Worm (Caenorhabditis elegans) whole organism, L2 larva: ENCODE results near the gene clec-163.

Source experiments
- C34F6.9 ChIP-seq: fragments of 150-350 bp; optimal IDR thresholded peaks from 2 replicates; lab custom pipeline; 2014; ENCODE audit warnings: missing biosample characterization, missing genetic modification characterization
- F13H6.1 ChIP-seq: sonication (generic microtip); optimal IDR thresholded peaks from 2 replicates; lab custom pipeline; 2016; ENCODE audit warnings: missing genetic modification characterization, missing compliant biosample characterization
- R02D3.7 ChIP-seq: fragments of 150-350 bp; optimal IDR thresholded peaks from 2 replicates; lab custom pipeline; 2014; ENCODE audit warnings: missing biosample characterization, missing genetic modification characterization
- Y55F3AM.14 ChIP-seq: fragments of 200-800 bp; sonication (Bioruptor generic); optimal IDR thresholded peaks from 2 replicates; lab custom pipeline; 2018; ENCODE audit warnings: mild to moderate bottlenecking, missing genetic modification characterization, missing compliant biosample characterization
- ZK546.5 ChIP-seq: sonication (generic microtip); optimal IDR thresholded peaks from 2 replicates; lab custom pipeline; 2017; ENCODE audit warnings: missing biosample characterization, missing genetic modification characterization
- alr-1 ChIP-seq: fragments of 150-350 bp; optimal IDR thresholded peaks from 2 replicates; lab custom pipeline; 2014; ENCODE audit warnings: missing biosample characterization, missing genetic modification characterization
- aly-2 ChIP-seq: fragments of 150-350 bp; optimal IDR thresholded peaks from 2 replicates; lab custom pipeline; 2014; ENCODE audit warnings: missing biosample characterization, missing genetic modification characterization
- ama-1 ChIP-seq: fragments of 150-350 bp; optimal IDR thresholded peaks from 2 replicates; lab custom pipeline; 2018; ENCODE audit warnings: inconsistent platforms
- blmp-1 ChIP-seq: sonication (generic microtip); optimal IDR thresholded peaks from 2 replicates; lab custom pipeline; 2017; ENCODE audit warnings: missing genetic modification characterization, mild to moderate bottlenecking, missing compliant biosample characterization, antibody characterized with exemption, moderate library complexity; ENCODE audit not compliant: insufficient read depth
- ceh-16 ChIP-seq: fragments of 150-350 bp; optimal IDR thresholded peaks from 2 replicates; lab custom pipeline; 2014; ENCODE audit warnings: missing biosample characterization, missing genetic modification characterization
- ceh-82 ChIP-seq: fragments of 150-350 bp; optimal IDR thresholded peaks from 2 replicates; lab custom pipeline; 2014; ENCODE audit warnings: missing biosample characterization, missing genetic modification characterization
- crh-2 ChIP-seq: sonication (generic microtip); optimal IDR thresholded peaks from 2 replicates; lab custom pipeline; 2017; ENCODE audit warnings: missing biosample characterization, missing genetic modification characterization
- dmd-4 ChIP-seq: sonication (generic microtip); optimal IDR thresholded peaks from 2 replicates; lab custom pipeline; 2017; ENCODE audit warnings: missing biosample characterization, missing genetic modification characterization
- egl-27 ChIP-seq: sonication (generic microtip); optimal IDR thresholded peaks from 3 replicates; lab custom pipeline; 2017; ENCODE audit warnings: missing biosample characterization, missing genetic modification reagents, missing genetic modification characterization
- elt-1 ChIP-seq: fragments of 150-350 bp; optimal IDR thresholded peaks from 2 replicates; lab custom pipeline; 2014; ENCODE audit warnings: missing biosample characterization, missing genetic modification characterization
- elt-3 ChIP-seq: sonication (generic microtip); optimal IDR thresholded peaks from 2 replicates; lab custom pipeline; 2017; ENCODE audit warnings: missing biosample characterization, missing genetic modification characterization
- fos-1 ChIP-seq: fragments of 150-350 bp; optimal IDR thresholded peaks from 2 replicates; lab custom pipeline; 2014; ENCODE audit warnings: missing biosample characterization, missing genetic modification characterization
- gmeb-1 ChIP-seq: fragments of 150-350 bp; optimal IDR thresholded peaks from 2 replicates; lab custom pipeline; 2014; ENCODE audit warnings: missing biosample characterization, missing genetic modification characterization
- lin-11 ChIP-seq: fragments of 150-350 bp; sonication (generic microtip); optimal IDR thresholded peaks from 2 replicates; lab custom pipeline; 2014; ENCODE audit warnings: missing biosample characterization, missing genetic modification characterization, inconsistent platforms, mixed read lengths
- lin-13 ChIP-seq: fragments of 150-350 bp; optimal IDR thresholded peaks from 2 replicates; lab custom pipeline; 2014; ENCODE audit warnings: missing biosample characterization, missing genetic modification reagents, missing genetic modification characterization
- lin-39 ChIP-seq: fragments of 150-350 bp; optimal IDR thresholded peaks from 2 replicates; lab custom pipeline; 2014; ENCODE audit warnings: missing biosample characterization, missing genetic modification reagents, missing genetic modification characterization
- lsy-2 ChIP-seq, 2 experiments: fragments of 150-350 bp in 1 of 2; sonication (generic microtip) in 1 of 2; optimal IDR thresholded peaks; 2 replicates each; lab custom pipeline; 2014 to 2017; ENCODE audit warnings: missing biosample characterization in 2 of 2, missing genetic modification characterization in 2 of 2
- mab-5 ChIP-seq: fragments of 150-350 bp; optimal IDR thresholded peaks from 2 replicates; lab custom pipeline; 2014; ENCODE audit warnings: missing biosample characterization, missing genetic modification characterization
- mbf-1 ChIP-seq: sonication (generic microtip); optimal IDR thresholded peaks from 2 replicates; lab custom pipeline; 2017; ENCODE audit warnings: missing biosample characterization, missing genetic modification characterization
- mdl-1 ChIP-seq, 2 experiments: fragments of 150-350 bp in 1 of 2; sonication (generic microtip) in 1 of 2; optimal IDR thresholded peaks; 2 replicates each; lab custom pipeline; 2017; ENCODE audit warnings: missing biosample characterization in 2 of 2, missing genetic modification characterization in 2 of 2
- nhr-10 ChIP-seq: sonication (generic microtip); optimal IDR thresholded peaks from 2 replicates; lab custom pipeline; 2017; ENCODE audit warnings: missing biosample characterization, missing genetic modification characterization
- nhr-11 ChIP-seq: fragments of 150-350 bp; optimal IDR thresholded peaks from 2 replicates; lab custom pipeline; 2014; ENCODE audit warnings: missing biosample characterization, missing genetic modification characterization
- nhr-12 ChIP-seq: fragments of 150-350 bp; optimal IDR thresholded peaks from 2 replicates; lab custom pipeline; 2014; ENCODE audit warnings: missing biosample characterization, missing genetic modification characterization
- nhr-129 ChIP-seq: fragments of 150-350 bp; optimal IDR thresholded peaks from 2 replicates; lab custom pipeline; 2014; ENCODE audit warnings: missing biosample characterization, missing genetic modification characterization
- nhr-21 ChIP-seq: fragments of 150-350 bp; optimal IDR thresholded peaks from 2 replicates; lab custom pipeline; 2014; ENCODE audit warnings: missing biosample characterization, missing genetic modification characterization
- nhr-23 ChIP-seq: fragments of 150-350 bp; optimal IDR thresholded peaks from 2 replicates; lab custom pipeline; 2014; ENCODE audit warnings: missing biosample characterization, missing genetic modification reagents, missing genetic modification characterization
- nhr-237 ChIP-seq: fragments of 150-350 bp; optimal IDR thresholded peaks from 2 replicates; lab custom pipeline; 2014; ENCODE audit warnings: missing biosample characterization, missing genetic modification characterization
- nhr-25 ChIP-seq: fragments of 150-350 bp; sonication (generic microtip); optimal IDR thresholded peaks from 3 replicates; lab custom pipeline; 2014; ENCODE audit warnings: missing biosample characterization, missing genetic modification characterization
- nhr-6 ChIP-seq: fragments of 150-350 bp; optimal IDR thresholded peaks from 2 replicates; lab custom pipeline; 2014; ENCODE audit warnings: missing biosample characterization, missing genetic modification characterization
- nhr-77 ChIP-seq: fragments of 150-350 bp; optimal IDR thresholded peaks from 2 replicates; lab custom pipeline; 2014; ENCODE audit warnings: missing biosample characterization, missing genetic modification characterization
- peb-1 ChIP-seq: fragments of 150-350 bp; optimal IDR thresholded peaks from 2 replicates; lab custom pipeline; 2014; ENCODE audit warnings: missing biosample characterization, missing genetic modification characterization
- sem-4 ChIP-seq: fragments of 150-350 bp; optimal IDR thresholded peaks from 2 replicates; lab custom pipeline; 2014; ENCODE audit warnings: missing biosample characterization, missing genetic modification reagents, missing genetic modification characterization
- skn-1 ChIP-seq: sonication (generic microtip); optimal IDR thresholded peaks from 2 replicates; lab custom pipeline; 2017; ENCODE audit warnings: missing biosample characterization, missing genetic modification characterization
- sma-3 ChIP-seq: sonication (generic microtip); optimal IDR thresholded peaks from 2 replicates; lab custom pipeline; 2016; ENCODE audit warnings: missing genetic modification reagents, missing genetic modification characterization, missing compliant biosample characterization
- sma-9 ChIP-seq, 2 experiments: fragments of 150-350 bp in 1 of 2; sonication (generic microtip) in 1 of 2; optimal IDR thresholded peaks; 2 replicates each; lab custom pipeline; 2014 to 2016; ENCODE audit warnings: missing genetic modification characterization in 2 of 2, mild to moderate bottlenecking in 1 of 2, missing biosample characterization in 1 of 2, missing compliant biosample characterization in 1 of 2, missing genetic modification reagents in 1 of 2, moderate library complexity in 1 of 2
- snpc-4 ChIP-seq: fragments of 150-350 bp; optimal IDR thresholded peaks from 2 replicates; lab custom pipeline; 2014; ENCODE audit warnings: missing biosample characterization, missing genetic modification characterization
- unc-39 ChIP-seq: fragments of 150-350 bp; optimal IDR thresholded peaks from 2 replicates; lab custom pipeline; 2014; ENCODE audit warnings: missing biosample characterization, missing genetic modification characterization
- unc-55 ChIP-seq: fragments of 150-350 bp; sonication (generic microtip); optimal IDR thresholded peaks from 3 replicates; lab custom pipeline; 2014; ENCODE audit warnings: missing biosample characterization, missing genetic modification reagents, missing genetic modification characterization
- unc-62 ChIP-seq: fragments of 150-350 bp; optimal IDR thresholded peaks from 2 replicates; lab custom pipeline; 2014; ENCODE audit warnings: missing biosample characterization, missing genetic modification reagents, missing genetic modification characterization
- zag-1 ChIP-seq: fragments of 150-350 bp; optimal IDR thresholded peaks from 2 replicates; lab custom pipeline; 2014; ENCODE audit warnings: missing biosample characterization, missing genetic modification characterization
- ztf-1 ChIP-seq: fragments of 200-800 bp; sonication (Bioruptor generic); conservative IDR thresholded peaks from 2 replicates; pipeline ENCODE4 v1.3.6; 2022; ENCODE audit warnings: missing genetic modification characterization, missing compliant biosample characterization
- ztf-11 ChIP-seq: sonication (generic microtip); optimal IDR thresholded peaks from 2 replicates; lab custom pipeline; 2017; ENCODE audit warnings: missing biosample characterization, missing genetic modification characterization
- ztf-4 ChIP-seq: fragments of 150-350 bp; optimal IDR thresholded peaks from 2 replicates; lab custom pipeline; 2014; ENCODE audit warnings: missing biosample characterization, missing genetic modification characterization

Gene clec-163

DNA sequence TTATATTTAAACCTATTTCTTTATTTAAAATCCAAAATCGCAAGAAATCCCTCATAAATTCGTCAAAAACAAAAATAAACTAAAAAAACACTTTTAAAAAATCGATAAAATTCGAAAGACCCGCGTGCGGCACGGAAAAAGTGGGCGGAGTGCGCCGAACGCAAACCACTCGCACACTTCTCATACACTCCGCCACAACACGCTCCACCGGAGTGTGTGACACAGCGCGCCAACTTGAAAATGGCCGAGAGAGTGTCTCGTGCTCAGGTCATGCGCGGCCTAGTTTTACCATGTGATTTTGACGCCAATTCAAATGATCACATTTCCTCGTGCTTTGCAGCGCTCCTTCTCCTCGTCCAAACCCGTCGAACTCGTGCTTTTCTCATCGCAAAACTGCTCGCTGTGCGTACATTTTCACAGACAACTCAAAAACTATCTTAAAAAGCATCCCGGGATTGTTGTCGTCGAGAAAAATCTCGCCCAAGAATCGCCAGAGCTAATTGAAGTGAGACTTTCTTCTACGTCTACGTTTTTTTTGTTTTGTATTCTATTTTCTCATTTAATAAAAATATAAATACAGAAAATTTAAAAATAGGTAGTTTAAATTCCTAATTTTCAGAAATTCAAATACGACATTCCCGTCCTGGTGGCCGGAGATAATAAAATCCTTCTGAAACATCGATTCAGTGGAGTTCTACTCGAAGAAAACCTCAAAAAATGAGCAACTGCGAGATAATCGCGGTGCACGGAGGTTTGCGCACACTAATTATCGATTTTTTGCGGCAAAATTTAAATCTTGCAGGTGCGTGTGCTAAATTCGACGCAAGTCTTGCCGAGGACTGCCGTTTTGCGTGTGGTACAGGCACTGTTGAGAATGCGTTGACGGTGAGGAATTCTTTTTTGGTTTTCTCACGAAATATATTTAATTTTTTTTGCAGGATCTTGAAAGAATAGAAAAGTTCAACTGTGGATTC, 34.8 kb upstream of the clec-163 start, which contains the start of gene tasp-1:
Gene tasp-1 (plus strand): TSS at position 258 of the 974 bp plus-strand sequence.
- TF ChIP-seq sma-9 (GFP tag; optimal IDR thresholded peaks at IDR 0.05; lab: Kevin White, UChicago), result peak; percentile 99
- TF ChIP-seq sma-9 (tag; optimal IDR thresholded peaks at IDR 0.05; lab: Kevin White, UChicago), result no peak
- peak; percentile 100 for TF ChIP-seq fos-1 (tag; lab: Kevin White, UChicago)
- peak; percentile 94 for TF ChIP-seq nhr-237 (tag; lab: Kevin White, UChicago)
- no peak for TF ChIP-seq alr-1 (tag; lab: Kevin White, UChicago)
- peak; percentile 95 for TF ChIP-seq skn-1 (tag; lab: Kevin White, UChicago)
- peak; percentile 72 for TF ChIP-seq ama-1 (lab: Kevin White, UChicago)
- peak; percentile 100 for TF ChIP-seq Y55F3AM.14 (GFP tag; lab: Kevin White, UChicago)
- TF ChIP-seq F13H6.1, result peak; percentile 100
- TF ChIP-seq sma-3, result peak; percentile 100
- peak; percentile 80 for TF ChIP-seq ztf-11 (tag; lab: Kevin White, UChicago)
- TF ChIP-seq nhr-11, result peak; percentile 90
- TF ChIP-seq mab-5, result peak; percentile 99
- TF ChIP-seq blmp-1 (tag; lab: Kevin White, UChicago), result peak; percentile 97
- TF ChIP-seq mbf-1 (tag; lab: Kevin White, UChicago), result peak; percentile 58
- no peak for TF ChIP-seq nhr-23 (tag; lab: Kevin White, UChicago)
- peak; percentile 100 for TF ChIP-seq unc-55 (GFP tag; lab: Kevin White, UChicago)
- TF ChIP-seq ztf-4, result peak; percentile 100
- TF ChIP-seq egl-27 (tag; lab: Kevin White, UChicago), result peak; percentile 97
- peak; percentile 100 for TF ChIP-seq gmeb-1 (tag; lab: Kevin White, UChicago)
- no peak for TF ChIP-seq peb-1 (tag; lab: Kevin White, UChicago)
- peak; percentile 100 for TF ChIP-seq unc-39
- peak; percentile 100 for TF ChIP-seq nhr-25 (tag; lab: Kevin White, UChicago)
- peak; percentile 93 for TF ChIP-seq ZK546.5
- TF ChIP-seq R02D3.7 (tag; lab: Kevin White, UChicago), result peak; percentile 75
- TF ChIP-seq snpc-4 (tag; lab: Kevin White, UChicago), result peak; percentile 94
- TF ChIP-seq zag-1 (tag; lab: Kevin White, UChicago), result peak; percentile 100
- TF ChIP-seq nhr-12 (tag; lab: Kevin White, UChicago), result peak; percentile 76
- peak; percentile 100 for TF ChIP-seq lin-13 (GFP tag; lab: Kevin White, UChicago)
- no peak for TF ChIP-seq elt-1 (tag; lab: Kevin White, UChicago)
- TF ChIP-seq nhr-129 (tag; lab: Kevin White, UChicago), result peak; percentile 100
- peak; percentile 100 for TF ChIP-seq nhr-21 (tag; lab: Kevin White, UChicago)
- peak; percentile 98 to 99 for TF ChIP-seq lsy-2 (tag; optimal IDR thresholded peaks at IDR 0.05; lab: Kevin White, UChicago)
- TF ChIP-seq crh-2, result peak; percentile 100
- TF ChIP-seq ceh-82 (tag; lab: Kevin White, UChicago), result peak; percentile 100
- TF ChIP-seq elt-3 (tag; lab: Kevin White, UChicago), result no peak
- TF ChIP-seq C34F6.9 (tag; lab: Kevin White, UChicago), result peak; percentile 100
- TF ChIP-seq dmd-4, result peak; percentile 65
- peak; percentile 87 for TF ChIP-seq nhr-77 (tag; lab: Kevin White, UChicago)
- peak; percentile 94 for TF ChIP-seq nhr-10
- peak; percentile 96 for TF ChIP-seq unc-62 (GFP tag; lab: Kevin White, UChicago)
- TF ChIP-seq ztf-1 (GFP tag; lab: Robert Waterston, UW), result peak; percentile 99
- peak; percentile 100 for TF ChIP-seq lin-11 (tag; lab: Kevin White, UChicago)
- TF ChIP-seq sem-4 (tag; lab: Kevin White, UChicago), result peak; percentile 99
- TF ChIP-seq ceh-16 (tag; lab: Kevin White, UChicago), result peak; percentile 96
- TF ChIP-seq aly-2 (tag; lab: Kevin White, UChicago), result no peak
- peak; percentile 99 for TF ChIP-seq nhr-6 (tag; lab: Kevin White, UChicago)
- TF ChIP-seq mdl-1 (tag; optimal IDR thresholded peaks at IDR 0.05; lab: Kevin White, UChicago), result peak; percentile 91 to 100
- TF ChIP-seq lin-39 (tag; lab: Kevin White, UChicago), result peak; percentile 91
